Worm (Caenorhabditis elegans) whole organism, young adult: ENCODE results near the gene ZK1010.12.

ENCODE experiments used
- C17E4.6 ChIP-seq: fragments of 200-800 bp; sonication (Bioruptor generic); IDR thresholded peaks from 2 replicates; pipeline ENCODE4 v1.3.6; 2022; ENCODE audit warnings: missing genetic modification reagents, missing genetic modification characterization, missing compliant biosample characterization
- K11D2.4 ChIP-seq: fragments of 200-800 bp; sonication (Bioruptor generic); IDR thresholded peaks from 2 replicates; pipeline ENCODE4 v1.3.6; 2022; ENCODE audit warnings: missing genetic modification reagents, missing genetic modification characterization, missing compliant biosample characterization
- chd-7 ChIP-seq: sonication (generic microtip); optimal IDR thresholded peaks from 2 replicates; lab custom pipeline; 2016; ENCODE audit warnings: mild to moderate bottlenecking, missing genetic modification characterization, moderate library complexity, missing compliant biosample characterization
- egl-44 ChIP-seq: fragments of 200-800 bp; sonication (Bioruptor generic); IDR thresholded peaks from 2 replicates; pipeline ENCODE4 v1.3.6; 2022; ENCODE audit warnings: missing genetic modification reagents, missing genetic modification characterization, missing compliant biosample characterization
- ekl-4 ChIP-seq: fragments of 200-800 bp; sonication (Bioruptor generic); IDR thresholded peaks from 2 replicates; pipeline ENCODE4 v1.3.6; 2022; ENCODE audit warnings: missing genetic modification reagents, missing genetic modification characterization, missing compliant biosample characterization
- ets-4 ChIP-seq: fragments of 200-800 bp; sonication (Bioruptor generic); optimal IDR thresholded peaks from 2 replicates; lab custom pipeline; 2018; ENCODE audit warnings: mild to moderate bottlenecking, missing genetic modification characterization, missing compliant biosample characterization
- nfya-1 ChIP-seq: sonication (generic microtip); optimal IDR thresholded peaks from 2 replicates; lab custom pipeline; 2017; ENCODE audit warnings: antibody characterized with exemption, missing compliant biosample characterization, missing genetic modification characterization, borderline replicate concordance; ENCODE audit not compliant: insufficient read depth
- unc-130 ChIP-seq: sonication (generic microtip); optimal IDR thresholded peaks from 2 replicates; lab custom pipeline; 2016; ENCODE audit warnings: missing genetic modification reagents, missing genetic modification characterization, missing compliant biosample characterization

DNA sequence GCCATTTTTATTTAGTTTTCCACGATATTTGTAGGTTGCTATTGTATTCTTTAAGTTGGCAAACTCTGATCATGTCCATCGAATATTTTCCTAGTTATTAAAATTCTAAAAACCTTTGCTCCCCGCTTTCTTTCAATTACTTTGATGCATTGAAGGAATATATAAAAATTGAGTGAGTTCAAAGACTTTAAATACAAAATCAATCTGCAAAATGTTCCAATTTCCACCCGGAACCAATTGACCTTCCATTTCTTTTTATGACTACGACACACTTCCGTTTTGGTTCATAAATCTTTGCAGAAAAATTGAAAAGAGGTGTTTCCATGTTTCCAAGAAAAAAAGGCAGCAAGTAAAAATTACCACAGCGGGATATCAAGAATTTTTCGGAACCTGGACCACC lies 48.6 kb downstream of the ZK1010.12 start, which contains the start of gene F54F12.2:
- TF ChIP-seq chd-7 (tag; lab: Kevin White, UChicago) (no peak), ekl-4 (GFP tag; lab: Robert Waterston, UW) (no peak), unc-130 (no peak), nfya-1 (tag; lab: Kevin White, UChicago) (no peak), egl-44 (GFP tag; lab: Robert Waterston, UW) (no peak), C17E4.6 (GFP tag; lab: Robert Waterston, UW) (no peak), ets-4 (GFP tag; lab: Kevin White, UChicago) (no peak), K11D2.4 (GFP tag; lab: Robert Waterston, UW) (no peak)
